Fruit fly (Drosophila melanogaster) whole organism, pupa: ENCODE results near the gene CG3505.

Experiments used
- CG10348 ChIP-seq: fragments of 200-800 bp; sonication (Bioruptor generic); IDR thresholded peaks from 2 replicates; pipeline ENCODE4 v1.3.6; 2022; ENCODE audit warnings: missing biosample characterization, missing genetic modification characterization
- CG12605 ChIP-seq: fragments of 200-800 bp; sonication (Bioruptor generic); IDR thresholded peaks from 2 replicates; pipeline ENCODE4 v1.3.6; 2022; ENCODE audit warnings: missing biosample characterization, missing genetic modification characterization
- CG13204 ChIP-seq: fragments of 200-800 bp; sonication (Bioruptor generic); optimal IDR thresholded peaks from 2 replicates; lab custom pipeline; 2018; ENCODE audit warnings: missing biosample characterization, mild to moderate bottlenecking, missing genetic modification characterization, moderate library complexity
- CG14655 ChIP-seq: fragments of 200-800 bp; sonication (Bioruptor generic); optimal IDR thresholded peaks from 3 replicates; lab custom pipeline; 2017; ENCODE audit warnings: mild to moderate bottlenecking, missing biosample characterization, missing genetic modification reagents, missing genetic modification characterization
- CG15710 ChIP-seq: fragments of 200-800 bp; sonication (Bioruptor generic); optimal IDR thresholded peaks from 2 replicates; lab custom pipeline; 2018; ENCODE audit warnings: missing biosample characterization, mild to moderate bottlenecking, missing genetic modification characterization, moderate library complexity
- CG17806 ChIP-seq: fragments of 200-800 bp; sonication (Bioruptor generic); optimal IDR thresholded peaks from 2 replicates; lab custom pipeline; 2018; ENCODE audit warnings: missing biosample characterization, mild to moderate bottlenecking, missing genetic modification characterization, moderate library complexity
- CG32121 ChIP-seq: fragments of 200-800 bp; sonication (Bioruptor generic); IDR thresholded peaks from 2 replicates; pipeline ENCODE4 v1.3.6; 2022; ENCODE audit warnings: missing biosample characterization, missing genetic modification characterization
- CG34367 ChIP-seq: fragments of 200-800 bp; sonication (Bioruptor generic); optimal IDR thresholded peaks from 2 replicates; lab custom pipeline; 2018; ENCODE audit warnings: missing biosample characterization, mild to moderate bottlenecking, missing genetic modification characterization
- CG4496 ChIP-seq: fragments of 200-800 bp; sonication (Bioruptor generic); IDR thresholded peaks from 3 replicates; pipeline ENCODE4 v1.3.6; 2022; ENCODE audit warnings: missing biosample characterization, missing genetic modification characterization
- CG8159 ChIP-seq: fragments of 200-800 bp; sonication (Bioruptor generic); optimal IDR thresholded peaks from 3 replicates; lab custom pipeline; 2018; ENCODE audit warnings: missing biosample characterization, mild to moderate bottlenecking, missing genetic modification characterization, moderate library complexity
- CG8301 ChIP-seq: fragments of 200-800 bp; sonication (Bioruptor generic); optimal IDR thresholded peaks from 2 replicates; lab custom pipeline; 2018; ENCODE audit warnings: missing biosample characterization, mild to moderate bottlenecking, missing genetic modification characterization
- CG9948 ChIP-seq: fragments of 200-800 bp; sonication (Bioruptor generic); optimal IDR thresholded peaks from 2 replicates; lab custom pipeline; 2018; ENCODE audit warnings: missing biosample characterization, mild to moderate bottlenecking, missing genetic modification characterization, moderate library complexity
- D1 ChIP-seq: fragments of 200-800 bp; sonication (Bioruptor generic); optimal IDR thresholded peaks from 2 replicates; lab custom pipeline; 2018; ENCODE audit warnings: missing biosample characterization, mild to moderate bottlenecking, missing genetic modification characterization, moderate library complexity
- EcR ChIP-seq: fragments of 200-800 bp; sonication (Bioruptor generic); optimal IDR thresholded peaks from 3 replicates; lab custom pipeline; 2019; ENCODE audit warnings: missing biosample characterization, missing genetic modification characterization, mild to moderate bottlenecking, moderate library complexity, missing genetic modification reagents
- Ets98B ChIP-seq: fragments of 200-800 bp; sonication (Bioruptor generic); IDR thresholded peaks from 2 replicates; pipeline ENCODE4 v1.3.6; 2022; ENCODE audit warnings: missing biosample characterization, missing genetic modification characterization
- Pif1A ChIP-seq: fragments of 200-800 bp; sonication (Bioruptor generic); optimal IDR thresholded peaks from 3 replicates; lab custom pipeline; 2016; ENCODE audit warnings: missing biosample characterization, missing genetic modification characterization
- Pif1B ChIP-seq: fragments of 200-800 bp; sonication (Bioruptor generic); optimal IDR thresholded peaks from 3 replicates; lab custom pipeline; 2016; ENCODE audit warnings: missing biosample characterization, missing genetic modification characterization
- Snoo ChIP-seq: fragments of 200-800 bp; sonication (Bioruptor generic); optimal IDR thresholded peaks from 3 replicates; lab custom pipeline; 2017; ENCODE audit warnings: missing biosample characterization, mild to moderate bottlenecking, missing genetic modification characterization, inconsistent platforms
- fd96Ca ChIP-seq: fragments of 200-800 bp; sonication (Bioruptor generic); IDR thresholded peaks from 3 replicates; pipeline ENCODE4 v1.3.6; 2022; ENCODE audit warnings: missing biosample characterization, missing genetic modification characterization
- gl ChIP-seq: fragments of 200-800 bp; sonication (Bioruptor generic); optimal IDR thresholded peaks from 2 replicates; lab custom pipeline; 2018; ENCODE audit warnings: missing biosample characterization, mild to moderate bottlenecking, missing genetic modification characterization
- rn ChIP-seq: fragments of 200-800 bp; sonication (Bioruptor generic); IDR thresholded peaks from 2 replicates; pipeline ENCODE4 v1.3.6; 2022; ENCODE audit warnings: missing biosample characterization, missing genetic modification characterization

CG3505 gene

dm6 chr3R:14672915-14673314 is 15.7 kb downstream of the CG3505 start:
- TF ChIP-seq CG9948 = peak; percentile 65
- TF ChIP-seq CG8301 (tag; lab: Kevin White, UChicago) = no peak
- TF ChIP-seq CG17806 (tag; lab: Kevin White, UChicago) = peak; percentile 68
- no peak for TF ChIP-seq CG10348 (GFP tag; lab: Robert Waterston, UW)
- TF ChIP-seq D1 (tag; lab: Kevin White, UChicago) = no peak
- no peak for TF ChIP-seq Ets98B
- TF ChIP-seq CG4496 (GFP tag; lab: Robert Waterston, UW) = peak; percentile 60; the same call in 1 of the 3 replicates
- peak; percentile 40 for TF ChIP-seq Snoo
- no peak for TF ChIP-seq CG14655 (GFP tag; lab: Kevin White, UChicago)
- peak; percentile 72 for TF ChIP-seq fd96Ca (GFP tag; lab: Robert Waterston, UW)
- peak; percentile 70 for TF ChIP-seq CG8159
- TF ChIP-seq CG13204 (GFP tag; lab: Kevin White, UChicago) = no peak
- no peak for TF ChIP-seq CG32121 (GFP tag; lab: Robert Waterston, UW)
- no peak for TF ChIP-seq gl (tag; lab: Kevin White, UChicago)
- no peak for TF ChIP-seq EcR (GFP tag; lab: Kevin White, UChicago)
- no peak for TF ChIP-seq rn (GFP tag; lab: Robert Waterston, UW)
- no peak for TF ChIP-seq Pif1A (GFP tag; lab: Kevin White, UChicago)
- TF ChIP-seq Pif1B (GFP tag; lab: Kevin White, UChicago) = peak; percentile 60
- peak; percentile 66 for TF ChIP-seq CG15710 (tag; lab: Kevin White, UChicago)
- peak; percentile 53 for TF ChIP-seq CG34367 (tag; lab: Kevin White, UChicago)
- TF ChIP-seq CG12605 (GFP tag; lab: Robert Waterston, UW) = no peak
- TF ChIP-seq, all 21 proteins: peak for 9

- peak; percentile 83 for TF ChIP-seq CG32121 (GFP tag; lab: Robert Waterston, UW)
- peak; percentile 32 for TF ChIP-seq CG34367 (tag; lab: Kevin White, UChicago)
- peak; percentile 35 for TF ChIP-seq Pif1B (GFP tag; lab: Kevin White, UChicago)
- TF ChIP-seq CG15710 (tag; lab: Kevin White, UChicago) = peak; percentile 65
- peak; percentile 72 for TF ChIP-seq CG4496 (GFP tag; lab: Robert Waterston, UW)
- TF ChIP-seq CG8301 (tag; lab: Kevin White, UChicago) = peak; percentile 42
- 0 out of 3 replicates have a peak, but pooled peaks have one; percentile 34 for TF ChIP-seq fd96Ca (GFP tag; lab: Robert Waterston, UW)
- peak; percentile 57; the same call in 1 of the 2 replicates for TF ChIP-seq CG12605 (GFP tag; lab: Robert Waterston, UW)
- peak; percentile 45 for TF ChIP-seq Pif1A (GFP tag; lab: Kevin White, UChicago)
- TF ChIP-seq EcR (GFP tag; lab: Kevin White, UChicago) = no peak
- no peak for TF ChIP-seq CG13204 (GFP tag; lab: Kevin White, UChicago)
- peak; percentile 58 for TF ChIP-seq CG14655 (GFP tag; lab: Kevin White, UChicago)
- peak; percentile 70 for TF ChIP-seq CG8159
- peak; percentile 48 for TF ChIP-seq Ets98B
- TF ChIP-seq CG9948 = peak; percentile 64
- TF ChIP-seq D1 (tag; lab: Kevin White, UChicago) = no peak
- TF ChIP-seq CG10348 (GFP tag; lab: Robert Waterston, UW) = no peak
- TF ChIP-seq rn (GFP tag; lab: Robert Waterston, UW) = peak; percentile 34; the same call in 1 of the 2 replicates
- TF ChIP-seq gl (tag; lab: Kevin White, UChicago) = peak; percentile 4
- peak; percentile 71 for TF ChIP-seq CG17806 (tag; lab: Kevin White, UChicago)
- peak; percentile 65 for TF ChIP-seq Snoo
Observed at dm6 chr3R:14674762-14675161, 17.5 kb downstream of the CG3505 start.

- TF ChIP-seq CG9948 (no peak), CG17806 (tag; lab: Kevin White, UChicago) (no peak), CG32121 (GFP tag; lab: Robert Waterston, UW) (no peak), CG13204 (GFP tag; lab: Kevin White, UChicago) (no peak), CG14655 (GFP tag; lab: Kevin White, UChicago) (peak; percentile 8)
Observed at dm6 chr3R:14677065-14677464, 19.8 kb downstream of the CG3505 start.

dm6 chr3R:14677814-14678213 is 20.6 kb downstream of the CG3505 start:
- 0 out of 3 replicates have a peak, but pooled peaks have one; percentile 30 for TF ChIP-seq fd96Ca (GFP tag; lab: Robert Waterston, UW)
- no peak for TF ChIP-seq Pif1B (GFP tag; lab: Kevin White, UChicago)
- peak; percentile 15 for TF ChIP-seq CG8159
- no peak for TF ChIP-seq CG10348 (GFP tag; lab: Robert Waterston, UW)
- TF ChIP-seq EcR (GFP tag; lab: Kevin White, UChicago) = peak; percentile 57

dm6 chr3R:14679381-14680111 is 22.3 kb downstream of the CG3505 start:
- TF ChIP-seq CG10348 (GFP tag; lab: Robert Waterston, UW) = no peak
- TF ChIP-seq fd96Ca (GFP tag; lab: Robert Waterston, UW) = 0 out of 3 replicates have a peak, but pooled peaks have one; percentile 20

- no peak for TF ChIP-seq CG32121 (GFP tag; lab: Robert Waterston, UW)
- peak; percentile 25 for TF ChIP-seq Snoo
- TF ChIP-seq CG10348 (GFP tag; lab: Robert Waterston, UW) = no peak
- peak; percentile 52 for TF ChIP-seq Pif1B (GFP tag; lab: Kevin White, UChicago)
- TF ChIP-seq CG12605 (GFP tag; lab: Robert Waterston, UW) = no peak
- TF ChIP-seq CG34367 (tag; lab: Kevin White, UChicago) = no peak
- TF ChIP-seq rn (GFP tag; lab: Robert Waterston, UW) = no peak
- no peak for TF ChIP-seq CG13204 (GFP tag; lab: Kevin White, UChicago)
- peak; percentile 57; the same call in 1 of the 3 replicates for TF ChIP-seq fd96Ca (GFP tag; lab: Robert Waterston, UW)
- TF ChIP-seq Pif1A (GFP tag; lab: Kevin White, UChicago) = peak; percentile 53
- peak; percentile 16 for TF ChIP-seq CG14655 (GFP tag; lab: Kevin White, UChicago)
- peak; percentile 22; the same call in 1 of the 3 replicates for TF ChIP-seq CG4496 (GFP tag; lab: Robert Waterston, UW)
- TF ChIP-seq EcR (GFP tag; lab: Kevin White, UChicago) = peak; percentile 31
- TF ChIP-seq gl (tag; lab: Kevin White, UChicago) = no peak
- peak; percentile 24 for TF ChIP-seq CG8159
- no peak for TF ChIP-seq CG9948
- TF ChIP-seq CG15710 (tag; lab: Kevin White, UChicago) = peak; percentile 3
- no peak for TF ChIP-seq D1 (tag; lab: Kevin White, UChicago)
- TF ChIP-seq CG17806 (tag; lab: Kevin White, UChicago) = no peak
- no peak; the same call in 1 of the 2 replicates for TF ChIP-seq Ets98B
- no peak for TF ChIP-seq CG8301 (tag; lab: Kevin White, UChicago)
Observed at dm6 chr3R:14680112-14680665, 22.9 kb downstream of the CG3505 start.
